Fruit fly (Drosophila melanogaster) Kc167 (cell line): ENCODE results near the gene Cbp20.

Experiments used
- Sin3A ChIP-seq: fragments of >200 bp; optimal IDR thresholded peaks from 2 replicates; lab custom pipeline; 2018; ENCODE audit warnings: missing external identifiers
- h ChIP-seq: fragments of >200 bp; optimal IDR thresholded peaks from 3 replicates; lab custom pipeline; 2018; ENCODE audit warnings: missing external identifiers
- psq ChIP-seq: fragments of >200 bp; optimal IDR thresholded peaks from 2 replicates; lab custom pipeline; 2017; ENCODE audit warnings: missing external identifiers

dm6 chr3R:18160165-18160814 is 4.2 kb upstream of the Cbp20 start:
- TF ChIP-seq psq, result no peak
- TF ChIP-seq h, result no peak
- TF ChIP-seq Sin3A, result no peak
